Fruit fly (Drosophila melanogaster) whole organism, embryonic: Measurements from ENCODE around the gene ca.

Experiments used
- CG10147 ChIP-seq: fragments of 200-800 bp; sonication (Bioruptor generic); optimal IDR thresholded peaks from 2 replicates; lab custom pipeline; 2019; ENCODE audit warnings: missing biosample characterization, mild to moderate bottlenecking, missing genetic modification characterization, moderate library complexity
- CG10267 ChIP-seq: fragments of 200-800 bp; sonication (Bioruptor generic); optimal IDR thresholded peaks from 2 replicates; lab custom pipeline; 2018; ENCODE audit warnings: missing biosample characterization, mild to moderate bottlenecking, missing genetic modification characterization, moderate library complexity
- CG10366 ChIP-seq: fragments of 200-800 bp; sonication (Bioruptor generic); IDR thresholded peaks from 2 replicates; pipeline ENCODE4 v1.3.6; 2022; ENCODE audit warnings: missing biosample characterization, missing genetic modification characterization
- CG10462 ChIP-seq: fragments of 200-800 bp; sonication (Bioruptor generic); optimal IDR thresholded peaks from 2 replicates; lab custom pipeline; 2016; ENCODE audit warnings: missing biosample characterization, missing genetic modification characterization
- CG13287 ChIP-seq: fragments of 200-800 bp; sonication (Bioruptor generic); IDR thresholded peaks from 2 replicates; pipeline ENCODE4 v1.3.6; 2022; ENCODE audit warnings: missing biosample characterization, missing genetic modification characterization; ENCODE audit not compliant: partially characterized antibody
- CG14710 ChIP-seq: fragments of 200-800 bp; sonication (Bioruptor generic); optimal IDR thresholded peaks from 3 replicates; lab custom pipeline; 2019; ENCODE audit warnings: missing biosample characterization, mild to moderate bottlenecking, missing genetic modification characterization, moderate library complexity
- CG15514 ChIP-seq: fragments of 200-800 bp; sonication (Bioruptor generic); optimal IDR thresholded peaks from 3 replicates; lab custom pipeline; 2017; ENCODE audit warnings: missing biosample characterization, missing genetic modification characterization, mild to moderate bottlenecking, moderate library complexity, missing genetic modification reagents
- CG17328 ChIP-seq: fragments of 200-800 bp; sonication (Bioruptor generic); IDR thresholded peaks from 2 replicates; pipeline ENCODE4 v1.3.6; 2022; ENCODE audit warnings: missing biosample characterization, missing genetic modification characterization
- CG17359 ChIP-seq: fragments of 200-800 bp; sonication (Bioruptor generic); optimal IDR thresholded peaks from 3 replicates; lab custom pipeline; 2018; ENCODE audit warnings: missing biosample characterization, mild to moderate bottlenecking, missing genetic modification characterization, moderate library complexity
- CG18619 ChIP-seq: fragments of 200-800 bp; sonication (Bioruptor generic); optimal IDR thresholded peaks from 3 replicates; lab custom pipeline; 2017; ENCODE audit warnings: missing biosample characterization, mild to moderate bottlenecking, missing genetic modification characterization
- CG31224 ChIP-seq: fragments of 200-800 bp; sonication (Bioruptor generic); IDR thresholded peaks from 2 replicates; pipeline ENCODE4 v1.3.6; 2022; ENCODE audit warnings: missing biosample characterization, missing genetic modification characterization
- CG31441 ChIP-seq: fragments of 200-800 bp; sonication (Bioruptor generic); IDR thresholded peaks from 2 replicates; pipeline ENCODE4 v1.3.6; 2022; ENCODE audit warnings: missing biosample characterization, missing genetic modification characterization
- CG4820 ChIP-seq: fragments of 200-800 bp; sonication (Bioruptor generic); optimal IDR thresholded peaks from 3 replicates; lab custom pipeline; 2016; ENCODE audit warnings: missing biosample characterization, missing genetic modification characterization
- CG5245 ChIP-seq: fragments of 200-800 bp; sonication (Bioruptor generic); optimal IDR thresholded peaks from 3 replicates; lab custom pipeline; 2016; ENCODE audit warnings: missing biosample characterization, missing genetic modification characterization
- CG6175 ChIP-seq: fragments of 200-800 bp; sonication (Bioruptor generic); IDR thresholded peaks from 3 replicates; pipeline ENCODE4 v1.3.6; 2022; ENCODE audit warnings: missing biosample characterization, missing genetic modification characterization
- CG6791 ChIP-seq: fragments of 200-800 bp; sonication (Bioruptor generic); IDR thresholded peaks from 3 replicates; pipeline ENCODE4 v1.3.6; 2022; ENCODE audit warnings: missing biosample characterization, missing genetic modification characterization; ENCODE audit not compliant: partially characterized antibody
- CG7963 ChIP-seq: fragments of 200-800 bp; sonication (Bioruptor generic); IDR thresholded peaks from 3 replicates; pipeline ENCODE4 v1.3.6; 2022; ENCODE audit warnings: missing biosample characterization, missing genetic modification characterization; ENCODE audit not compliant: partially characterized antibody
- CG8290 ChIP-seq, 3 experiments: fragments of 200-800 bp; sonication (Bioruptor generic); optimal IDR thresholded peaks; 2 replicates each; lab custom pipeline; 2016 to 2019; ENCODE audit warnings: missing biosample characterization in 3 of 3, missing genetic modification characterization in 3 of 3, mild to moderate bottlenecking in 2 of 3, moderate library complexity in 1 of 3
- CG8765 ChIP-seq: fragments of 200-800 bp; sonication (Bioruptor generic); IDR thresholded peaks from 2 replicates; pipeline ENCODE4 v1.3.6; 2022; ENCODE audit warnings: missing biosample characterization, missing genetic modification characterization
- CG9437 ChIP-seq: fragments of 200-800 bp; sonication (Bioruptor generic); optimal IDR thresholded peaks from 2 replicates; lab custom pipeline; 2018; ENCODE audit warnings: missing biosample characterization, mild to moderate bottlenecking, missing genetic modification characterization
- CG9797 ChIP-seq: fragments of 200-800 bp; sonication (Bioruptor generic); optimal IDR thresholded peaks from 3 replicates; lab custom pipeline; 2018; ENCODE audit warnings: missing biosample characterization, mild to moderate bottlenecking, missing genetic modification characterization
- CG9817 ChIP-seq: fragments of 200-800 bp; sonication (Bioruptor generic); optimal IDR thresholded peaks from 2 replicates; lab custom pipeline; 2018; ENCODE audit warnings: missing biosample characterization, mild to moderate bottlenecking, missing genetic modification characterization, moderate library complexity
- Dbx ChIP-seq: fragments of 200-800 bp; sonication (Bioruptor generic); IDR thresholded peaks from 3 replicates; pipeline ENCODE4 v1.3.6; 2022; ENCODE audit warnings: missing biosample characterization, missing genetic modification characterization
- Dll ChIP-seq: fragments of 200-800 bp; sonication (Bioruptor generic); IDR thresholded peaks from 4 replicates; pipeline ENCODE4 v1.3.6; 2022; ENCODE audit warnings: missing biosample characterization, missing genetic modification characterization; ENCODE audit not compliant: partially characterized antibody
- Gug ChIP-seq: fragments of 200-800 bp; sonication (Bioruptor generic); IDR thresholded peaks from 4 replicates; pipeline ENCODE4 v1.3.6; 2022; ENCODE audit warnings: missing biosample characterization, missing genetic modification characterization
- H15 ChIP-seq: fragments of 200-800 bp; sonication (Bioruptor generic); IDR thresholded peaks from 3 replicates; pipeline ENCODE4 v1.3.6; 2022; ENCODE audit warnings: missing biosample characterization, missing genetic modification characterization
- HLH3B ChIP-seq: fragments of 200-800 bp; sonication (Bioruptor generic); IDR thresholded peaks from 2 replicates; pipeline ENCODE4 v1.3.6; 2022; ENCODE audit warnings: missing biosample characterization, missing genetic modification characterization
- Mad ChIP-seq: fragments of 200-800 bp; sonication (Bioruptor generic); optimal IDR thresholded peaks from 2 replicates; lab custom pipeline; 2016; ENCODE audit warnings: missing biosample characterization, missing genetic modification characterization
- Max ChIP-seq: fragments of 200-800 bp; sonication (Bioruptor generic); optimal IDR thresholded peaks from 2 replicates; lab custom pipeline; 2016; ENCODE audit warnings: missing biosample characterization, mild to moderate bottlenecking, missing genetic modification characterization
- NfI ChIP-seq: fragments of 200-800 bp; sonication (Bioruptor generic); optimal IDR thresholded peaks from 3 replicates; lab custom pipeline; 2018; ENCODE audit warnings: missing biosample characterization, mild to moderate bottlenecking, missing genetic modification characterization, moderate library complexity
- PHDP ChIP-seq: fragments of 200-800 bp; sonication (Bioruptor generic); optimal IDR thresholded peaks from 3 replicates; lab custom pipeline; 2018; ENCODE audit warnings: missing biosample characterization, mild to moderate bottlenecking, missing genetic modification characterization, moderate library complexity
- Ptx1 ChIP-seq: fragments of 200-800 bp; sonication (Bioruptor generic); IDR thresholded peaks from 2 replicates; pipeline ENCODE4 v1.3.6; 2022; ENCODE audit warnings: missing biosample characterization, missing genetic modification characterization
- Taf1 ChIP-seq: fragments of 200-800 bp; sonication (Bioruptor generic); IDR thresholded peaks from 2 replicates; pipeline ENCODE4 v1.3.6; 2022; ENCODE audit warnings: missing biosample characterization, missing genetic modification characterization
- chinmo ChIP-seq: fragments of 200-800 bp; sonication (Bioruptor generic); IDR thresholded peaks from 4 replicates; pipeline ENCODE4 v1.3.6; 2022; ENCODE audit warnings: missing biosample characterization, missing genetic modification characterization; ENCODE audit not compliant: partially characterized antibody
- chm ChIP-seq: fragments of 200-800 bp; sonication (Bioruptor generic); IDR thresholded peaks from 2 replicates; pipeline ENCODE4 v1.3.6; 2022; ENCODE audit warnings: missing biosample characterization, missing genetic modification characterization
- crol ChIP-seq: fragments of 200-800 bp; sonication (Bioruptor generic); IDR thresholded peaks from 2 replicates; pipeline ENCODE4 v1.3.6; 2022; ENCODE audit warnings: missing biosample characterization, missing genetic modification characterization
- dmrt11E ChIP-seq: fragments of 200-800 bp; sonication (Bioruptor generic); optimal IDR thresholded peaks from 3 replicates; lab custom pipeline; 2018; ENCODE audit warnings: missing biosample characterization, mild to moderate bottlenecking, missing genetic modification characterization, moderate library complexity
- ems ChIP-seq: fragments of 200-800 bp; sonication (Bioruptor generic); optimal IDR thresholded peaks from 3 replicates; lab custom pipeline; 2016; ENCODE audit warnings: missing biosample characterization, missing genetic modification characterization
- gcm ChIP-seq: fragments of 200-800 bp; sonication (Bioruptor generic); optimal IDR thresholded peaks from 2 replicates; lab custom pipeline; 2019; ENCODE audit warnings: missing biosample characterization, mild to moderate bottlenecking, missing genetic modification characterization, moderate library complexity
- hbn ChIP-seq: fragments of 200-800 bp; sonication (Bioruptor generic); IDR thresholded peaks from 2 replicates; pipeline ENCODE4 v1.3.6; 2022; ENCODE audit warnings: missing biosample characterization, missing genetic modification characterization; ENCODE audit not compliant: partially characterized antibody
- hkb ChIP-seq, 2 experiments: fragments of 200-800 bp in 1 of 2; fragments of >200 bp in 1 of 2; sonication (Bioruptor generic) in 1 of 2; IDR thresholded peaks in 1 of 2; optimal IDR thresholded peaks in 1 of 2; 2 replicates each; pipeline versions ENCODE4 v1.3.6 to Lab custom; 2017 to 2022; ENCODE audit warnings: missing biosample characterization in 1 of 2, missing genetic modification characterization in 1 of 2
- lmd ChIP-seq: fragments of 200-800 bp; sonication (Bioruptor generic); IDR thresholded peaks from 2 replicates; pipeline ENCODE4 v1.3.6; 2022; ENCODE audit warnings: missing biosample characterization, missing genetic modification characterization
- mirr ChIP-seq: fragments of 200-800 bp; sonication (Bioruptor generic); optimal IDR thresholded peaks from 3 replicates; lab custom pipeline; 2018; ENCODE audit warnings: missing biosample characterization, mild to moderate bottlenecking, missing genetic modification characterization
- sd ChIP-seq: fragments of 200-800 bp; sonication (Bioruptor generic); optimal IDR thresholded peaks from 3 replicates; lab custom pipeline; 2018; ENCODE audit warnings: missing biosample characterization, mild to moderate bottlenecking, missing genetic modification characterization, moderate library complexity
- stc ChIP-seq: fragments of 200-800 bp; sonication (Bioruptor generic); IDR thresholded peaks from 2 replicates; pipeline ENCODE4 v1.3.6; 2022; ENCODE audit warnings: missing biosample characterization, missing genetic modification characterization
- stwl ChIP-seq: fragments of 200-800 bp; sonication (Bioruptor generic); optimal IDR thresholded peaks from 3 replicates; lab custom pipeline; 2018; ENCODE audit warnings: missing biosample characterization, mild to moderate bottlenecking, missing genetic modification characterization, moderate library complexity
- tgo ChIP-seq: fragments of 200-800 bp; sonication (Bioruptor generic); IDR thresholded peaks from 3 replicates; pipeline ENCODE4 v1.3.6; 2022; ENCODE audit warnings: missing biosample characterization, missing genetic modification characterization
- unpg ChIP-seq: fragments of 200-800 bp; sonication (Bioruptor generic); optimal IDR thresholded peaks from 3 replicates; lab custom pipeline; 2018; ENCODE audit warnings: missing biosample characterization, mild to moderate bottlenecking, missing genetic modification characterization, moderate library complexity
- zfh2 ChIP-seq: fragments of 200-800 bp; sonication (Bioruptor generic); optimal IDR thresholded peaks from 2 replicates; lab custom pipeline; 2016; ENCODE audit warnings: missing biosample characterization, missing genetic modification characterization

Gene ca

dm6 chr3R:29771645-29772089 lies 34.9 kb upstream of the ca start (continued):
- TF ChIP-seq hkb (optimal IDR thresholded peaks at IDR 0.05; lab: Kevin White, UChicago) (no peak), hkb (GFP tag; IDR thresholded peaks at IDR 0.05; lab: Robert Waterston, UW) (0 out of 2 replicates have a peak, but pooled peaks have one; percentile 18), CG5245 (no peak), zfh2 (GFP tag; lab: Kevin White, UChicago) (no peak), Ptx1 (GFP tag; lab: Robert Waterston, UW) (no peak), Gug (GFP tag; lab: Robert Waterston, UW) (no peak), CG9817 (no peak), hbn (GFP tag; lab: Robert Waterston, UW) (peak; percentile 42; the same call in 1 of the 2 replicates), NfI (GFP tag; lab: Kevin White, UChicago) (no peak), CG7963 (GFP tag; lab: Robert Waterston, UW) (no peak), CG31441 (GFP tag; lab: Robert Waterston, UW) (no peak), ems (GFP tag; lab: Kevin White, UChicago) (no peak), Taf1 (GFP tag; lab: Robert Waterston, UW) (no peak), CG13287 (GFP tag; lab: Robert Waterston, UW) (peak; percentile 68), Dbx (GFP tag; lab: Robert Waterston, UW) (no peak), CG4820 (GFP tag; lab: Kevin White, UChicago) (no peak), dmrt11E (tag; lab: Kevin White, UChicago) (no peak), CG31224 (no peak), CG10462 (GFP tag; lab: Kevin White, UChicago) (no peak), CG8290 (GFP tag; optimal IDR thresholded peaks at IDR 0.05; lab: Kevin White, UChicago) (no peak), CG8290 (tag; optimal IDR thresholded peaks at IDR 0.05; lab: Kevin White, UChicago) (peak in 1 of 2 experiments; percentile 61), tgo (GFP tag; lab: Robert Waterston, UW) (no peak; the same call in 2 of the 3 replicates), lmd (no peak), crol (peak; percentile 96), CG9437 (no peak), CG10366 (GFP tag; lab: Robert Waterston, UW) (no peak), Mad (GFP tag; lab: Kevin White, UChicago) (no peak), CG8765 (no peak), CG10147 (GFP tag; lab: Kevin White, UChicago) (no peak), CG6175 (no peak), mirr (GFP tag; lab: Kevin White, UChicago) (peak; percentile 30), stc (peak; percentile 50; the same call in 1 of the 2 replicates), chm (GFP tag; lab: Robert Waterston, UW) (peak; percentile 51; the same call in 1 of the 2 replicates), CG18619 (GFP tag; lab: Kevin White, UChicago) (no peak), CG17359 (no peak), H15 (no peak), CG6791 (GFP tag; lab: Robert Waterston, UW) (peak; percentile 6; the same call in 2 of the 3 replicates), sd (peak; percentile 95), CG9797 (GFP tag; lab: Kevin White, UChicago) (no peak), chinmo (GFP tag; lab: Robert Waterston, UW) (peak; percentile 99), CG14710 (tag; lab: Kevin White, UChicago) (no peak), unpg (no peak), gcm (GFP tag; lab: Kevin White, UChicago) (peak; percentile 55), PHDP (tag; lab: Kevin White, UChicago) (peak; percentile 8), CG15514 (no peak), Dll (GFP tag; lab: Robert Waterston, UW) (no peak), CG10267 (no peak), stwl (tag; lab: Kevin White, UChicago) (no peak), CG17328 (GFP tag; lab: Robert Waterston, UW) (0 out of 2 replicates have a peak, but pooled peaks have one; percentile 12), Max (GFP tag; lab: Kevin White, UChicago) (no peak), HLH3B (peak; percentile 30; the same call in 1 of the 2 replicates)
